Worm (Caenorhabditis elegans) whole organism, early embryonic: Measurements from ENCODE around the gene F11A5.16.

Source experiments
- B0310.2 ChIP-seq: sonication (generic microtip); optimal IDR thresholded peaks from 2 replicates; lab custom pipeline; 2016; ENCODE audit warnings: mild to moderate bottlenecking, missing genetic modification characterization, missing compliant biosample characterization
- F13C5.2 ChIP-seq: sonication (generic microtip); optimal IDR thresholded peaks from 2 replicates; lab custom pipeline; 2017; ENCODE audit warnings: mild to moderate bottlenecking, missing genetic modification characterization, inconsistent platforms, missing compliant biosample characterization
- aly-1 ChIP-seq: sonication (generic microtip); optimal IDR thresholded peaks from 2 replicates; lab custom pipeline; 2016; ENCODE audit warnings: missing genetic modification characterization, missing compliant biosample characterization
- ama-1 ChIP-seq: fragments of 150-350 bp; optimal IDR thresholded peaks from 2 replicates; lab custom pipeline; 2014
- ceh-13 ChIP-seq: fragments of 200-800 bp; sonication (Bioruptor generic); optimal IDR thresholded peaks from 2 replicates; lab custom pipeline; 2018; ENCODE audit warnings: mild to moderate bottlenecking, missing genetic modification characterization, missing compliant biosample characterization
- ceh-36 ChIP-seq: sonication (generic microtip); optimal IDR thresholded peaks from 2 replicates; lab custom pipeline; 2016; ENCODE audit warnings: missing genetic modification characterization, inconsistent platforms, missing compliant biosample characterization
- ets-7 ChIP-seq: sonication (generic microtip); optimal IDR thresholded peaks from 2 replicates; lab custom pipeline; 2016; ENCODE audit warnings: missing genotype, missing genetic modification characterization, missing compliant biosample characterization
- flt-1 ChIP-seq: fragments of 200-800 bp; sonication (Bioruptor generic); IDR thresholded peaks from 2 replicates; pipeline ENCODE4 v1.3.6; 2022; ENCODE audit warnings: missing genetic modification characterization, missing compliant biosample characterization
- hmbx-1 ChIP-seq: sonication (generic microtip); optimal IDR thresholded peaks from 2 replicates; lab custom pipeline; 2016; ENCODE audit warnings: mild to moderate bottlenecking, missing genetic modification characterization, missing compliant biosample characterization
- hmg-4 ChIP-seq: fragments of 200-800 bp; sonication (Bioruptor generic); optimal IDR thresholded peaks from 2 replicates; lab custom pipeline; 2018; ENCODE audit warnings: mild to moderate bottlenecking, missing genetic modification characterization, missing compliant biosample characterization
- hnd-1 ChIP-seq: sonication (generic microtip); optimal IDR thresholded peaks from 2 replicates; lab custom pipeline; 2016; ENCODE audit warnings: missing genetic modification characterization, missing compliant biosample characterization
- pes-1 ChIP-seq: fragments of 200-800 bp; sonication (Bioruptor generic); IDR thresholded peaks from 2 replicates; pipeline ENCODE4 v1.3.6; 2022; ENCODE audit warnings: missing genetic modification reagents, missing genetic modification characterization, missing compliant biosample characterization
- scrt-1 ChIP-seq: fragments of 200-800 bp; sonication (Bioruptor generic); IDR thresholded peaks from 2 replicates; pipeline ENCODE4 v1.3.6; 2022; ENCODE audit warnings: missing genetic modification characterization, missing compliant biosample characterization
- sea-1 ChIP-seq: fragments of 200-800 bp; sonication (Bioruptor generic); conservative IDR thresholded peaks from 2 replicates; pipeline ENCODE4 v1.3.6; 2022; ENCODE audit warnings: missing genetic modification characterization, missing compliant biosample characterization
- tbx-11 ChIP-seq: fragments of 200-800 bp; sonication (Bioruptor generic); IDR thresholded peaks from 2 replicates; pipeline ENCODE4 v1.3.6; 2022; ENCODE audit warnings: missing genetic modification characterization, missing compliant biosample characterization
- tbx-37 ChIP-seq: fragments of 200-800 bp; sonication (Bioruptor generic); conservative IDR thresholded peaks from 2 replicates; pipeline ENCODE4 v1.3.6; 2022; ENCODE audit warnings: missing genetic modification reagents, missing genetic modification characterization, missing compliant biosample characterization
- tra-4 ChIP-seq: sonication (generic microtip); optimal IDR thresholded peaks from 2 replicates; lab custom pipeline; 2017; ENCODE audit warnings: missing genetic modification characterization, missing compliant biosample characterization

The F11A5.16 gene

ce11 chrV:16256395-16256794 is 45.6 kb downstream of the F11A5.16 start, which contains the start of gene bgnt-1.3:
TSS of gene bgnt-1.3 (minus strand) at chrV:16256495.
- TF ChIP-seq tbx-37 (GFP tag; lab: Robert Waterston, UW) = no peak
- no peak for TF ChIP-seq ceh-13
- TF ChIP-seq sea-1 = no peak
- TF ChIP-seq aly-1 (tag; lab: Kevin White, UChicago) = no peak
- no peak for TF ChIP-seq pes-1 (GFP tag; lab: Robert Waterston, UW)
- no peak for TF ChIP-seq hnd-1 (tag; lab: Kevin White, UChicago)
- no peak for TF ChIP-seq ama-1 (lab: Kevin White, UChicago)
- TF ChIP-seq hmg-4 (GFP tag; lab: Kevin White, UChicago) = no peak
- no peak for TF ChIP-seq tbx-11 (GFP tag; lab: Robert Waterston, UW)

- TF ChIP-seq hmbx-1 (tag; lab: Kevin White, UChicago) (no peak), hnd-1 (tag; lab: Kevin White, UChicago) (no peak), B0310.2 (tag; lab: Kevin White, UChicago) (no peak), pes-1 (GFP tag; lab: Robert Waterston, UW) (no peak), flt-1 (GFP tag; lab: Robert Waterston, UW) (no peak), tbx-37 (GFP tag; lab: Robert Waterston, UW) (no peak), ama-1 (lab: Kevin White, UChicago) (no peak), ceh-36 (tag; lab: Kevin White, UChicago) (no peak), tbx-11 (GFP tag; lab: Robert Waterston, UW) (no peak), ets-7 (tag; lab: Kevin White, UChicago) (no peak), scrt-1 (no peak), hmg-4 (GFP tag; lab: Kevin White, UChicago) (no peak), tra-4 (no peak), sea-1 (no peak), F13C5.2 (tag; lab: Kevin White, UChicago) (no peak), ceh-13 (no peak), aly-1 (tag; lab: Kevin White, UChicago) (no peak)
Observed at ce11 chrV:16258142-16258541, 47.4 kb downstream of the F11A5.16 start, which contains the start of gene nhr-218. TSS of gene nhr-218 (plus strand) at chrV:16258442.

- TF ChIP-seq B0310.2 (tag; lab: Kevin White, UChicago) = no peak
- TF ChIP-seq tbx-11 (GFP tag; lab: Robert Waterston, UW) = no peak
- no peak for TF ChIP-seq sea-1
- no peak for TF ChIP-seq hmbx-1 (tag; lab: Kevin White, UChicago)
- no peak for TF ChIP-seq ama-1 (lab: Kevin White, UChicago)
- no peak for TF ChIP-seq ets-7 (tag; lab: Kevin White, UChicago)
- no peak for TF ChIP-seq tra-4
- no peak for TF ChIP-seq flt-1 (GFP tag; lab: Robert Waterston, UW)
- TF ChIP-seq F13C5.2 (tag; lab: Kevin White, UChicago) = no peak
- no peak for TF ChIP-seq pes-1 (GFP tag; lab: Robert Waterston, UW)
- TF ChIP-seq scrt-1 = no peak
Observed at ce11 chrV:16259684-16260083, 48.9 kb downstream of the F11A5.16 start, which contains the start of gene nhr-127. TSS of gene nhr-127 (plus strand) at chrV:16259984.
